Fruit fly (Drosophila melanogaster) whole organism, wandering third instar larva: ENCODE results near the gene Mhc.
A peak's percentile ranks its signal among the peaks of the same experiment; 100 is the strongest.

ENCODE experiments used
- Abd-B ChIP-seq: fragments of >200 bp; optimal IDR thresholded peaks from 2 replicates; lab custom pipeline; 2017; ENCODE audit warnings: missing biosample characterization, missing genetic modification characterization
- CG32264 ChIP-seq: fragments of 200-800 bp; sonication (Bioruptor generic); optimal IDR thresholded peaks from 2 replicates; lab custom pipeline; 2016; ENCODE audit warnings: missing biosample characterization, missing genetic modification characterization
- CG9705 ChIP-seq: fragments of 200-800 bp; sonication (Bioruptor generic); optimal IDR thresholded peaks from 2 replicates; lab custom pipeline; 2018; ENCODE audit warnings: missing biosample characterization, mild to moderate bottlenecking, missing genetic modification characterization
- Dfd ChIP-seq: fragments of >200 bp; optimal IDR thresholded peaks from 2 replicates; lab custom pipeline; 2017; ENCODE audit warnings: missing biosample characterization, missing genetic modification characterization
- Dif ChIP-seq: fragments of 200-275, 200-300 bp; sonication (Bioruptor generic); optimal IDR thresholded peaks from 2 replicates; lab custom pipeline; 2018; ENCODE audit warnings: missing biosample characterization, missing genetic modification characterization; ENCODE audit not compliant: partially characterized antibody
- GATAd ChIP-seq: sonication (Bioruptor generic); optimal IDR thresholded peaks from 2 replicates; lab custom pipeline; 2016; ENCODE audit warnings: missing biosample characterization, missing genetic modification characterization
- HLH106 ChIP-seq: fragments of 200-800 bp; optimal IDR thresholded peaks from 3 replicates; lab custom pipeline; 2019; ENCODE audit warnings: missing biosample characterization, mild to moderate bottlenecking, missing genetic modification characterization, moderate library complexity
- Hnf4 ChIP-seq: fragments of 200-800 bp; sonication (Bioruptor generic); optimal IDR thresholded peaks from 2 replicates; lab custom pipeline; 2016; ENCODE audit warnings: missing biosample characterization, mild to moderate bottlenecking, missing genetic modification characterization
- Hr83 ChIP-seq: fragments of 200-300 bp; sonication (Bioruptor generic); optimal IDR thresholded peaks from 2 replicates; lab custom pipeline; 2016; ENCODE audit warnings: missing biosample characterization, mild to moderate bottlenecking, missing genetic modification characterization, moderate library complexity; ENCODE audit not compliant: poor library complexity, severe bottlenecking
- Jra ChIP-seq: sonication (Bioruptor generic); optimal IDR thresholded peaks from 2 replicates; lab custom pipeline; 2016; ENCODE audit warnings: missing biosample characterization, missing genetic modification characterization
- Mio ChIP-seq: sonication (Bioruptor generic); optimal IDR thresholded peaks from 2 replicates; lab custom pipeline; 2016; ENCODE audit warnings: missing biosample characterization, missing genetic modification characterization
- Myc ChIP-seq: fragments of >200 bp; optimal IDR thresholded peaks from 2 replicates; lab custom pipeline; 2017
- N ChIP-seq: fragments of >200 bp; optimal IDR thresholded peaks from 2 replicates; lab custom pipeline; 2018; ENCODE audit warnings: missing biosample characterization, missing external identifiers, missing genetic modification characterization
- OdsH ChIP-seq: fragments of 200-800 bp; sonication (Bioruptor generic); optimal IDR thresholded peaks from 2 replicates; lab custom pipeline; 2016; ENCODE audit warnings: missing biosample characterization, mild to moderate bottlenecking, missing genetic modification characterization
- Rel ChIP-seq, 2 experiments: fragments of 200-800 bp; sonication (Bioruptor generic) in 1 of 2; optimal IDR thresholded peaks; 2 replicates in 1 of 2; 3 replicates in 1 of 2; lab custom pipeline; 2016 to 2019; ENCODE audit warnings: mild to moderate bottlenecking in 2 of 2, missing biosample characterization in 2 of 2, missing genetic modification characterization in 2 of 2, moderate library complexity in 1 of 2
- Sp1 ChIP-seq: fragments of 200-800 bp; sonication (Bioruptor generic); optimal IDR thresholded peaks from 3 replicates; lab custom pipeline; 2019; ENCODE audit warnings: missing biosample characterization, mild to moderate bottlenecking, missing genetic modification characterization, moderate library complexity
- Vsx2 ChIP-seq: fragments of 200-300, 225-300 bp; sonication (Bioruptor generic); optimal IDR thresholded peaks from 2 replicates; lab custom pipeline; 2018; ENCODE audit warnings: missing biosample characterization, missing genetic modification characterization; ENCODE audit not compliant: partially characterized antibody
- brk ChIP-seq: fragments of 200-800 bp; sonication (Bioruptor generic); optimal IDR thresholded peaks from 2 replicates; lab custom pipeline; 2016; ENCODE audit warnings: missing biosample characterization, mild to moderate bottlenecking, missing genetic modification characterization
- dmrt93B ChIP-seq: fragments of 200-800 bp; sonication (Bioruptor generic); optimal IDR thresholded peaks from 2 replicates; lab custom pipeline; 2018; ENCODE audit warnings: missing biosample characterization, mild to moderate bottlenecking, missing genetic modification characterization
- dsf ChIP-seq: sonication (Bioruptor generic); optimal IDR thresholded peaks from 2 replicates; lab custom pipeline; 2016; ENCODE audit warnings: missing biosample characterization, missing genetic modification characterization, borderline replicate concordance
- ey ChIP-seq: fragments of 200-800 bp; sonication (Bioruptor generic); optimal IDR thresholded peaks from 2 replicates; lab custom pipeline; 2016; ENCODE audit warnings: missing biosample characterization, missing genetic modification characterization
- foxo ChIP-seq, 2 experiments: fragments of 200-800 bp; sonication (Bioruptor generic); optimal IDR thresholded peaks; 2 replicates in 1 of 2; 3 replicates in 1 of 2; lab custom pipeline; 2016 to 2017; ENCODE audit warnings: missing biosample characterization in 2 of 2, missing genetic modification characterization in 2 of 2
- fru ChIP-seq: fragments of 200-800 bp; sonication (Bioruptor generic); optimal IDR thresholded peaks from 3 replicates; lab custom pipeline; 2016; ENCODE audit warnings: missing biosample characterization, mild to moderate bottlenecking, missing genetic modification characterization
- h ChIP-seq: fragments of 200-800 bp; sonication (Bioruptor generic); optimal IDR thresholded peaks from 3 replicates; lab custom pipeline; 2016; ENCODE audit warnings: missing biosample characterization, mild to moderate bottlenecking, missing genetic modification characterization
- jim ChIP-seq: fragments of 175-275, 200-325 bp; sonication (Bioruptor generic); optimal IDR thresholded peaks from 2 replicates; lab custom pipeline; 2016; ENCODE audit warnings: missing biosample characterization, mild to moderate bottlenecking, missing genetic modification characterization
- pan ChIP-seq: fragments of >200 bp; optimal IDR thresholded peaks from 2 replicates; lab custom pipeline; 2017
- psq ChIP-seq: fragments of 200-800 bp; sonication (Bioruptor generic); optimal IDR thresholded peaks from 3 replicates; lab custom pipeline; 2017; ENCODE audit warnings: missing biosample characterization, mild to moderate bottlenecking, missing genetic modification characterization, moderate library complexity
- rgr ChIP-seq: fragments of 200-800 bp; sonication (Bioruptor generic); optimal IDR thresholded peaks from 3 replicates; lab custom pipeline; 2016; ENCODE audit warnings: missing biosample characterization, mild to moderate bottlenecking, missing genetic modification characterization
- sage ChIP-seq: fragments of 200-800 bp; sonication (Bioruptor generic); optimal IDR thresholded peaks from 2 replicates; lab custom pipeline; 2016; ENCODE audit warnings: missing biosample characterization, mild to moderate bottlenecking, missing genetic modification characterization
- sv ChIP-seq: fragments of 200-800 bp; sonication (Bioruptor generic); optimal IDR thresholded peaks from 3 replicates; lab custom pipeline; 2016; ENCODE audit warnings: missing biosample characterization, missing genetic modification characterization
- tai ChIP-seq: sonication (Bioruptor generic); optimal IDR thresholded peaks from 2 replicates; lab custom pipeline; 2016; ENCODE audit warnings: missing biosample characterization, missing genetic modification characterization
- woc ChIP-seq: sonication (Bioruptor generic); optimal IDR thresholded peaks from 2 replicates; lab custom pipeline; 2016; ENCODE audit warnings: missing biosample characterization, mild to moderate bottlenecking, missing genetic modification characterization

Gene Mhc

dm6 chr2L:16819714-16820113 is 53.3 kb downstream of the Mhc start:
- TF ChIP-seq sv (GFP tag; lab: Kevin White, UChicago) (no peak), N (GFP tag; lab: Kevin White, UChicago) (no peak), Hnf4 (GFP tag; lab: Kevin White, UChicago) (no peak), Sp1 (peak; percentile 79), psq (GFP tag; lab: Kevin White, UChicago) (no peak), rgr (peak; percentile 15), Vsx2 (GFP tag; lab: Kevin White, UChicago) (no peak), Rel (GFP tag; optimal IDR thresholded peaks at IDR 0.05; lab: Kevin White, UChicago) (no peak), Rel (tag; optimal IDR thresholded peaks at IDR 0.05; lab: Kevin White, UChicago) (peak; percentile 37), fru (GFP tag; lab: Kevin White, UChicago) (no peak), ey (GFP tag; lab: Kevin White, UChicago) (no peak), brk (GFP tag; lab: Kevin White, UChicago) (no peak), CG9705 (peak; percentile 8), HLH106 (tag; lab: Kevin White, UChicago) (peak; percentile 19)
- TF ChIP-seq, all 38 proteins: peak for 5

dm6 chr2L:16820993-16821392 is 54.6 kb downstream of the Mhc start, which contains the start of gene CG13280:
TSS of gene CG13280 (minus strand) at chr2L:16821093.
- no peak for TF ChIP-seq rgr
- no peak for TF ChIP-seq dmrt93B (GFP tag; lab: Kevin White, UChicago)
- no peak for TF ChIP-seq Dif (GFP tag; lab: Kevin White, UChicago)
- TF ChIP-seq sage (GFP tag; lab: Kevin White, UChicago) = no peak
- no peak for TF ChIP-seq fru (GFP tag; lab: Kevin White, UChicago)
- TF ChIP-seq tai (GFP tag; lab: Kevin White, UChicago) = no peak
- no peak for TF ChIP-seq CG32264
- TF ChIP-seq Vsx2 (GFP tag; lab: Kevin White, UChicago) = no peak
- no peak for TF ChIP-seq Abd-B (GFP tag; lab: Kevin White, UChicago)
- TF ChIP-seq HLH106 (tag; lab: Kevin White, UChicago) = no peak
- no peak for TF ChIP-seq dsf
- no peak for TF ChIP-seq jim (GFP tag; lab: Kevin White, UChicago)
- no peak for TF ChIP-seq h (GFP tag; lab: Kevin White, UChicago)
- no peak for TF ChIP-seq Dfd (GFP tag; lab: Kevin White, UChicago)
- no peak for TF ChIP-seq Mio (GFP tag; lab: Kevin White, UChicago)
- no peak for TF ChIP-seq GATAd (GFP tag; lab: Kevin White, UChicago)
- no peak for TF ChIP-seq brk (GFP tag; lab: Kevin White, UChicago)
- no peak for TF ChIP-seq Jra (GFP tag; lab: Kevin White, UChicago)

dm6 chr2L:16824905-16825333 is 58.6 kb downstream of the Mhc start, which contains the start of gene Cse1:
TSS of gene Cse1 (minus strand) at chr2L:16825207.
- TF ChIP-seq Myc (lab: Kevin White, UChicago) = no peak
- no peak for TF ChIP-seq OdsH
- TF ChIP-seq N (GFP tag; lab: Kevin White, UChicago) = peak; percentile 72
- no peak for TF ChIP-seq fru (GFP tag; lab: Kevin White, UChicago)
- no peak for TF ChIP-seq Hr83 (GFP tag; lab: Kevin White, UChicago)
- TF ChIP-seq psq (GFP tag; lab: Kevin White, UChicago) = no peak
- no peak for TF ChIP-seq foxo (GFP tag; optimal IDR thresholded peaks at IDR 0.05; lab: Kevin White, UChicago)
- no peak for TF ChIP-seq pan
- peak; percentile 24 for TF ChIP-seq woc (GFP tag; lab: Kevin White, UChicago)
- TF ChIP-seq Rel (GFP tag; optimal IDR thresholded peaks at IDR 0.05; lab: Kevin White, UChicago) = no peak
- TF ChIP-seq Rel (tag; optimal IDR thresholded peaks at IDR 0.05; lab: Kevin White, UChicago) = no peak
- TF ChIP-seq Dfd (GFP tag; lab: Kevin White, UChicago) = no peak
- TF ChIP-seq ey (GFP tag; lab: Kevin White, UChicago) = no peak

- TF ChIP-seq Myc (lab: Kevin White, UChicago) (no peak), N (GFP tag; lab: Kevin White, UChicago) (peak; percentile 52), Abd-B (GFP tag; lab: Kevin White, UChicago) (no peak), h (GFP tag; lab: Kevin White, UChicago) (peak; percentile 16), CG9705 (no peak)
- TF ChIP-seq, all 38 proteins: peak for 2
Observed at dm6 chr2L:16826872-16827506, 60.6 kb downstream of the Mhc start, which contains the start of gene AspRS-m. TSS of gene AspRS-m (plus strand) at chr2L:16827078.
